Fruit fly (Drosophila melanogaster): Measurements from ENCODE around the gene tkv.

tkv gene

dm6 chr2L:5270215-5271071, 741 bp downstream of the tkv start (continued):
- TF ChIP-seq ac (GFP tag; optimal IDR thresholded peaks at IDR 0.05), result no peak
- peak; percentile 13 for TF ChIP-seq YL-1 (GFP tag; optimal IDR thresholded peaks at IDR 0.05)
- no peak for TF ChIP-seq CG12071 (GFP tag; optimal IDR thresholded peaks at IDR 0.05)
- peak; percentile 57 for TF ChIP-seq Bgb (GFP tag; IDR thresholded peaks at IDR 0.05; ENCODE audit: partially characterized antibody)
- no peak for TF ChIP-seq Rfx (GFP tag; IDR thresholded peaks at IDR 0.05)
- TF ChIP-seq Pdp1 (GFP tag; optimal IDR thresholded peaks at IDR 0.05), result no peak
- TF ChIP-seq CG8478 (optimal IDR thresholded peaks at IDR 0.05), result no peak
- TF ChIP-seq da (GFP tag; optimal IDR thresholded peaks at IDR 0.05), result no peak
- peak; percentile 3 for TF ChIP-seq HmgZ (tag; optimal IDR thresholded peaks at IDR 0.05)
- TF ChIP-seq fru (optimal IDR thresholded peaks at IDR 0.05), result no peak
- TF ChIP-seq CG13775 (GFP tag; optimal IDR thresholded peaks at IDR 0.05), result no peak
- no peak for TF ChIP-seq Bdp1 (GFP tag; optimal IDR thresholded peaks at IDR 0.05)
- no peak for TF ChIP-seq org-1 (GFP tag; optimal IDR thresholded peaks at IDR 0.05)
- no peak for TF ChIP-seq Xbp1 (GFP tag; optimal IDR thresholded peaks at IDR 0.05)
- TF ChIP-seq pita (GFP tag; optimal IDR thresholded peaks at IDR 0.05), result peak; percentile 22
- peak; percentile 79 for TF ChIP-seq CTCF (GFP tag; optimal IDR thresholded peaks at IDR 0.05)
- TF ChIP-seq CG16779 (GFP tag; IDR thresholded peaks at IDR 0.05), result no peak
- TF ChIP-seq Meics (GFP tag; optimal IDR thresholded peaks at IDR 0.05), result no peak
- no peak for TF ChIP-seq Ets65A (GFP tag)
- no peak for TF ChIP-seq Optix (GFP tag; IDR thresholded peaks at IDR 0.05)
- no peak for TF ChIP-seq Bteb2 (GFP tag; optimal IDR thresholded peaks at IDR 0.05)
- no peak for TF ChIP-seq CG3838 (GFP tag; optimal IDR thresholded peaks at IDR 0.05)
- TF ChIP-seq CG17186 (GFP tag; optimal IDR thresholded peaks at IDR 0.05), result no peak
- peak; percentile 69 for TF ChIP-seq CG11504 (tag; optimal IDR thresholded peaks at IDR 0.05)
- TF ChIP-seq gcm (GFP tag; optimal IDR thresholded peaks at IDR 0.05), result no peak
- TF ChIP-seq hb (GFP tag; IDR thresholded peaks at IDR 0.05; ENCODE audit: partially characterized antibody), result no peak
- TF ChIP-seq sug (tag; optimal IDR thresholded peaks at IDR 0.05), result no peak
- no peak for TF ChIP-seq CG3163 (GFP tag; optimal IDR thresholded peaks at IDR 0.05)
- no peak for TF ChIP-seq Usf (GFP tag; optimal IDR thresholded peaks at IDR 0.05)
- no peak for TF ChIP-seq HHEX (GFP tag; optimal IDR thresholded peaks at IDR 0.05)
- no peak for TF ChIP-seq eyg (GFP tag; optimal IDR thresholded peaks at IDR 0.05)
- TF ChIP-seq Neu2 (GFP tag; optimal IDR thresholded peaks at IDR 0.05; ENCODE audit: borderline replicate concordance), result no peak
- TF ChIP-seq fd96Cb (tag; optimal IDR thresholded peaks at IDR 0.05), result peak; percentile 5
- no peak for TF ChIP-seq crol (GFP tag; IDR thresholded peaks at IDR 0.05)
- peak; percentile 1 for TF ChIP-seq D19A (tag; optimal IDR thresholded peaks at IDR 0.05)
- TF ChIP-seq CG17912 (GFP tag; optimal IDR thresholded peaks at IDR 0.05), result no peak
- no peak for TF ChIP-seq CG18476 (GFP tag; optimal IDR thresholded peaks at IDR 0.05)
- TF ChIP-seq CG5953 (GFP tag; IDR thresholded peaks at IDR 0.05), result no peak

dm6 chr2L:5268198-5268597, 3.0 kb downstream of the tkv start, which contains the start of gene Cyp4ac3:
Gene Cyp4ac3 (plus strand): TSS chr2L:5268498.
- TF ChIP-seq Sry-δ (GFP tag; optimal IDR thresholded peaks at IDR 0.05) (no peak), bowl (GFP tag; IDR thresholded peaks at IDR 0.05) (no peak), Blimp-1 (GFP tag; optimal IDR thresholded peaks at IDR 0.05) (peak; percentile 41)
